Worm (Caenorhabditis elegans) whole organism, young adult: ENCODE data around the gene ccf-1.

Source experiments
- B0261.1 ChIP-seq: sonication (generic microtip); optimal IDR thresholded peaks from 2 replicates; lab custom pipeline; 2016; ENCODE audit warnings: mild to moderate bottlenecking, missing genetic modification characterization, moderate library complexity, missing compliant biosample characterization
- F23B12.7 ChIP-seq: sonication (generic microtip); optimal IDR thresholded peaks from 2 replicates; lab custom pipeline; 2017; ENCODE audit warnings: missing genetic modification characterization, mild to moderate bottlenecking, missing compliant biosample characterization, antibody characterized with exemption, moderate library complexity; ENCODE audit not compliant: insufficient read depth
- F39B2.1 ChIP-seq: fragments of 200-800 bp; sonication (Bioruptor generic); IDR thresholded peaks from 2 replicates; pipeline ENCODE4 v1.3.6; 2022; ENCODE audit warnings: missing genetic modification reagents, missing genetic modification characterization, missing compliant biosample characterization
- F49E8.2 ChIP-seq: sonication (generic microtip); optimal IDR thresholded peaks from 3 replicates; lab custom pipeline; 2017; ENCODE audit warnings: missing genetic modification characterization, mild to moderate bottlenecking, missing compliant biosample characterization, antibody characterized with exemption, moderate library complexity; ENCODE audit not compliant: insufficient read depth
- F52B5.7 ChIP-seq: sonication (generic microtip); optimal IDR thresholded peaks from 2 replicates; lab custom pipeline; 2016; ENCODE audit warnings: mild to moderate bottlenecking, missing genetic modification characterization, missing compliant biosample characterization
- Y56A3A.18 ChIP-seq: fragments of 200-800 bp; sonication (Bioruptor generic); IDR thresholded peaks from 2 replicates; pipeline ENCODE4 v1.3.6; 2022; ENCODE audit warnings: missing genetic modification reagents, missing genetic modification characterization, missing compliant biosample characterization
- Y67H2A.10 ChIP-seq: fragments of 200-800 bp; sonication (Bioruptor generic); conservative IDR thresholded peaks from 2 replicates; pipeline ENCODE4 v1.3.6; 2022; ENCODE audit warnings: missing genetic modification reagents, missing genetic modification characterization, missing compliant biosample characterization
- athp-1 ChIP-seq: sonication (generic microtip); optimal IDR thresholded peaks from 2 replicates; lab custom pipeline; 2017; ENCODE audit warnings: mild to moderate bottlenecking, missing genetic modification characterization, missing compliant biosample characterization
- attf-5 ChIP-seq: fragments of 200-800 bp; sonication (Bioruptor generic); optimal IDR thresholded peaks from 2 replicates; lab custom pipeline; 2018; ENCODE audit warnings: mild to moderate bottlenecking, missing genetic modification characterization, missing compliant biosample characterization
- cebp-1 ChIP-seq, 2 experiments: fragments of 200-800 bp in 1 of 2; sonication (Bioruptor generic) in 1 of 2; sonication (generic microtip) in 1 of 2; IDR thresholded peaks in 1 of 2; optimal IDR thresholded peaks in 1 of 2; 2 replicates each; pipeline versions ENCODE4 v1.3.6 to Lab custom; 2017 to 2022; ENCODE audit warnings: missing compliant biosample characterization in 2 of 2, missing genetic modification characterization in 2 of 2, mild to moderate bottlenecking in 1 of 2, missing genetic modification reagents in 1 of 2, moderate library complexity in 1 of 2
- ceh-27 ChIP-seq: fragments of 200-800 bp; sonication (Bioruptor generic); optimal IDR thresholded peaks from 2 replicates; lab custom pipeline; 2018; ENCODE audit warnings: mild to moderate bottlenecking, missing genetic modification characterization, moderate library complexity, missing compliant biosample characterization
- ceh-58 ChIP-seq: fragments of 200-800 bp; sonication (Bioruptor generic); IDR thresholded peaks from 2 replicates; pipeline ENCODE4 v1.3.6; 2022; ENCODE audit warnings: missing genetic modification characterization, missing compliant biosample characterization
- dox-1 ChIP-seq: fragments of 200-800 bp; sonication (Bioruptor generic); IDR thresholded peaks from 2 replicates; pipeline ENCODE4 v1.3.6; 2022; ENCODE audit warnings: missing genetic modification reagents, missing genetic modification characterization, missing compliant biosample characterization
- egrh-3 ChIP-seq: fragments of 200-800 bp; sonication (Bioruptor generic); IDR thresholded peaks from 2 replicates; pipeline ENCODE4 v1.3.6; 2022; ENCODE audit warnings: missing genetic modification reagents, missing genetic modification characterization, missing compliant biosample characterization
- fkh-3 ChIP-seq: sonication (generic microtip); optimal IDR thresholded peaks from 2 replicates; lab custom pipeline; 2016; ENCODE audit warnings: mild to moderate bottlenecking, missing genetic modification characterization, missing compliant biosample characterization
- him-1 ChIP-seq: sonication (generic microtip); optimal IDR thresholded peaks from 2 replicates; lab custom pipeline; 2016; ENCODE audit warnings: missing genotype, missing genetic modification reagents, missing genetic modification characterization, missing compliant biosample characterization
- hlh-26 ChIP-seq: fragments of 200-800 bp; sonication (Bioruptor generic); conservative IDR thresholded peaks from 2 replicates; pipeline ENCODE4 v1.3.6; 2022; ENCODE audit warnings: missing genetic modification reagents, missing genetic modification characterization, missing compliant biosample characterization
- hrde-1 ChIP-seq: sonication (generic microtip); optimal IDR thresholded peaks from 2 replicates; lab custom pipeline; 2016; ENCODE audit warnings: missing genetic modification characterization, mild to moderate bottlenecking, missing compliant biosample characterization, moderate library complexity, missing genotype, missing genetic modification reagents, borderline replicate concordance
- hsf-1 ChIP-seq: fragments of 200-800 bp; sonication (Bioruptor generic); IDR thresholded peaks from 2 replicates; pipeline ENCODE4 v1.3.6; 2022; ENCODE audit warnings: missing genetic modification reagents, missing genetic modification characterization, missing compliant biosample characterization
- lin-40 ChIP-seq: sonication (generic microtip); optimal IDR thresholded peaks from 2 replicates; lab custom pipeline; 2016; ENCODE audit warnings: missing genetic modification characterization, mild to moderate bottlenecking, missing compliant biosample characterization, missing genotype, missing genetic modification reagents
- lin-54 ChIP-seq: fragments of 200-800 bp; sonication (Bioruptor generic); optimal IDR thresholded peaks from 2 replicates; lab custom pipeline; 2018; ENCODE audit warnings: mild to moderate bottlenecking, missing genetic modification characterization, missing compliant biosample characterization
- lsl-1 ChIP-seq: fragments of 200-800 bp; sonication (Bioruptor generic); optimal IDR thresholded peaks from 2 replicates; lab custom pipeline; 2018; ENCODE audit warnings: mild to moderate bottlenecking, missing genetic modification characterization, moderate library complexity, missing compliant biosample characterization
- lsy-27 ChIP-seq: sonication (generic microtip); optimal IDR thresholded peaks from 2 replicates; lab custom pipeline; 2017; ENCODE audit warnings: missing genetic modification characterization, mild to moderate bottlenecking, missing compliant biosample characterization, antibody characterized with exemption, missing genotype, borderline replicate concordance; ENCODE audit not compliant: insufficient read depth
- madf-10 ChIP-seq: sonication (generic microtip); optimal IDR thresholded peaks from 2 replicates; lab custom pipeline; 2016; ENCODE audit warnings: mild to moderate bottlenecking, missing genetic modification characterization, missing compliant biosample characterization
- madf-6 ChIP-seq: fragments of 200-800 bp; sonication (Bioruptor generic); IDR thresholded peaks from 2 replicates; pipeline ENCODE4 v1.3.6; 2022; ENCODE audit warnings: missing genetic modification reagents, missing genetic modification characterization, missing compliant biosample characterization
- madf-8 ChIP-seq: fragments of 200-800 bp; sonication (Bioruptor generic); conservative IDR thresholded peaks from 2 replicates; pipeline ENCODE4 v1.3.6; 2022; ENCODE audit warnings: missing genetic modification reagents, missing genetic modification characterization, missing compliant biosample characterization
- mcd-1 ChIP-seq: fragments of 200-800 bp; sonication (Bioruptor generic); IDR thresholded peaks from 2 replicates; pipeline ENCODE4 v1.3.6; 2022; ENCODE audit warnings: missing genetic modification reagents, missing genetic modification characterization, missing compliant biosample characterization
- mel-28 ChIP-seq: sonication (generic microtip); optimal IDR thresholded peaks from 2 replicates; lab custom pipeline; 2016; ENCODE audit warnings: borderline replicate concordance, mild to moderate bottlenecking, missing genetic modification characterization, missing compliant biosample characterization
- mxl-1 ChIP-seq: sonication (generic microtip); optimal IDR thresholded peaks from 2 replicates; lab custom pipeline; 2016; ENCODE audit warnings: missing genetic modification characterization, missing compliant biosample characterization
- nfya-2 ChIP-seq: fragments of 200-800 bp; sonication (Bioruptor generic); IDR thresholded peaks from 2 replicates; pipeline ENCODE4 v1.3.6; 2022; ENCODE audit warnings: missing genetic modification reagents, missing genetic modification characterization, missing compliant biosample characterization
- nhr-80 ChIP-seq: sonication (generic microtip); optimal IDR thresholded peaks from 2 replicates; lab custom pipeline; 2016; ENCODE audit warnings: missing genetic modification characterization, missing compliant biosample characterization
- pbrm-1 ChIP-seq: fragments of 200-800 bp; sonication (Bioruptor generic); IDR thresholded peaks from 2 replicates; pipeline ENCODE4 v1.3.6; 2022; ENCODE audit warnings: missing genetic modification reagents, missing genetic modification characterization, missing compliant biosample characterization
- rec-8 ChIP-seq, 2 experiments: sonication (generic microtip); optimal IDR thresholded peaks; 2 replicates each; lab custom pipeline; 2016; ENCODE audit warnings: mild to moderate bottlenecking in 2 of 2, missing genetic modification characterization in 2 of 2, missing genetic modification reagents in 2 of 2, missing genotype in 2 of 2, missing biosample characterization in 1 of 2, missing compliant biosample characterization in 1 of 2, moderate library complexity in 1 of 2
- repo-1 ChIP-seq: sonication (generic microtip); optimal IDR thresholded peaks from 2 replicates; lab custom pipeline; 2017; ENCODE audit warnings: mild to moderate bottlenecking, missing genetic modification characterization, missing compliant biosample characterization
- snpc-1.3 ChIP-seq: sonication (generic microtip); optimal IDR thresholded peaks from 2 replicates; lab custom pipeline; 2017; ENCODE audit warnings: missing genetic modification characterization, mild to moderate bottlenecking, missing compliant biosample characterization, antibody characterized with exemption, moderate library complexity, missing genotype, missing genetic modification reagents; ENCODE audit not compliant: insufficient read depth
- snpc-4 ChIP-seq, 5 experiments: fragments of 150-350 bp in 1 of 5; sonication (generic microtip) in 4 of 5; optimal IDR thresholded peaks; 2 replicates each; lab custom pipeline; 2014 to 2018; ENCODE audit warnings: missing genetic modification characterization in 5 of 5, missing biosample characterization in 3 of 5, antibody characterized with exemption in 2 of 5, mild to moderate bottlenecking in 2 of 5, missing compliant biosample characterization in 2 of 5, missing genotype in 2 of 5, moderate library complexity in 2 of 5, missing genetic modification reagents in 1 of 5
- tbx-9 ChIP-seq: sonication (generic microtip); optimal IDR thresholded peaks from 2 replicates; lab custom pipeline; 2016; ENCODE audit warnings: borderline replicate concordance, missing genetic modification characterization, inconsistent platforms, missing compliant biosample characterization
- zfh-2 ChIP-seq: fragments of 200-800 bp; sonication (Bioruptor generic); conservative IDR thresholded peaks from 2 replicates; pipeline ENCODE4 v1.3.6; 2022; ENCODE audit warnings: missing genetic modification reagents, missing genetic modification characterization, missing compliant biosample characterization
- zim-3 ChIP-seq: sonication (generic microtip); optimal IDR thresholded peaks from 2 replicates; lab custom pipeline; 2017; ENCODE audit warnings: mild to moderate bottlenecking, missing genetic modification characterization, moderate library complexity, missing compliant biosample characterization
- ztf-22 ChIP-seq: fragments of 200-800 bp; sonication (Bioruptor generic); optimal IDR thresholded peaks from 2 replicates; lab custom pipeline; 2018; ENCODE audit warnings: mild to moderate bottlenecking, missing genetic modification characterization, moderate library complexity, missing compliant biosample characterization
- ztf-6 ChIP-seq: fragments of 200-800 bp; sonication (Bioruptor generic); IDR thresholded peaks from 2 replicates; pipeline ENCODE4 v1.3.6; 2022; ENCODE audit warnings: missing genetic modification reagents, missing genetic modification characterization, missing compliant biosample characterization

The ccf-1 gene

ce11 chrIII:11947527-11947926, 27.5 kb upstream of the ccf-1 start:
- no peak for TF ChIP-seq pbrm-1
- TF ChIP-seq snpc-1.3 = no peak
- peak; percentile 53; the same call in 1 of the 2 replicates for TF ChIP-seq dox-1 (GFP tag; lab: Robert Waterston, UW)
- no peak for TF ChIP-seq cebp-1 (GFP tag; IDR thresholded peaks at IDR 0.05; lab: Robert Waterston, UW)
- TF ChIP-seq cebp-1 (tag; optimal IDR thresholded peaks at IDR 0.05; lab: Kevin White, UChicago) = peak; percentile 24
- TF ChIP-seq F49E8.2 (tag; lab: Kevin White, UChicago) = no peak
- no peak for TF ChIP-seq egrh-3
- 0 out of 2 replicates have a peak, but pooled peaks have one; percentile 22 for TF ChIP-seq zfh-2 (GFP tag; lab: Robert Waterston, UW)
- peak; percentile 86 for TF ChIP-seq nhr-80 (tag; lab: Kevin White, UChicago)
- TF ChIP-seq attf-5 (GFP tag; lab: Kevin White, UChicago) = peak; percentile 50
- TF ChIP-seq lsy-27 (tag; lab: Kevin White, UChicago) = no peak
- TF ChIP-seq ceh-27 = no peak
- TF ChIP-seq him-1 = no peak
- TF ChIP-seq zim-3 (tag; lab: Kevin White, UChicago) = no peak
- TF ChIP-seq lin-54 (GFP tag; lab: Kevin White, UChicago) = no peak
- no peak for TF ChIP-seq mcd-1 (GFP tag; lab: Robert Waterston, UW)
- no peak for TF ChIP-seq lin-40
- TF ChIP-seq ceh-58 (GFP tag; lab: Robert Waterston, UW) = no peak
- no peak for TF ChIP-seq Y56A3A.18 (GFP tag; lab: Robert Waterston, UW)
- no peak for TF ChIP-seq Y67H2A.10 (GFP tag; lab: Robert Waterston, UW)
- no peak for TF ChIP-seq ztf-22 (GFP tag; lab: Kevin White, UChicago)
- no peak for TF ChIP-seq hlh-26 (GFP tag; lab: Robert Waterston, UW)
- TF ChIP-seq mxl-1 = no peak
- no peak for TF ChIP-seq mel-28 (tag; lab: Kevin White, UChicago)
- TF ChIP-seq, all 124 proteins: peak for 5

- TF ChIP-seq repo-1 (tag; lab: Kevin White, UChicago) (no peak), rec-8 (tag; optimal IDR thresholded peaks at IDR 0.05; lab: Kevin White, UChicago) (no peak), mel-28 (tag; lab: Kevin White, UChicago) (no peak)
Observed at ce11 chrIII:11946973-11947372, 26.9 kb upstream of the ccf-1 start, which contains the start of gene Y56A3A.7. Gene Y56A3A.7, minus strand, starts transcription at chrIII:11947019.

DNA sequence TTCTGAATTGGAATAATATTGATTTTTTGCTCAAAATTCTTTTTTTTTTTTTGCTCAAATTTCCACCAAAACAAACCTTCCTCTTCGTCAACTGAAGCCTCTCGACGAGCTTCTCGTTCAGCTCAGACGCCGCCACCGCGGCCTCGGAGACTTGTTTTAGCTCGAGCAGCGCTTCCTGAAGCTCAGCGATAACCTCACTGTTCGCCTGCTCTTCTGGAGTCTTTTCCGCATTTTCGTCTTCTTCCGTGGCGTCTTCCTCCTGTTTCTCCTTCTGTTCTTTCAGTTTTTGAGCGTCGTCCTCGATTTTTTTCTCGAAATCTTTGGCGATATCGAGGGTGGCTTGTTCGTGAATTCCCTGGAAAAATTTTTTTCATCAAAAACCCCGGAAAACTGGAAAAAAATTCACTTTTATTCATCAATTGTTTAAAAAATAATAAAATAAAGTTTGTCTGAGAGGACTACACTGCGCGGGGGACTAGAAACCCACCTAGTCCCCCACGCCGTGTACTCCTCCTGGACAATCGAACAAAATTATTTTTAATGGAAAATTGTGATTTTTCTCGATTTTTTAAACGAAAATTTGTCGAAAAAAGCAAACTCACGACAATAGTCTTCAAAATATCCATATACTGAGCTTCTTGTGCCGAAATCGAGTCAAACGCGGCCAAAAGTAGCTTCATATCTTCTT, 26.2 kb upstream of the ccf-1 start:
- TF ChIP-seq madf-10 (tag; lab: Kevin White, UChicago) = peak; percentile 51
- peak; percentile 47 for TF ChIP-seq hrde-1 (tag; lab: Kevin White, UChicago)
- 0 out of 2 replicates have a peak, but pooled peaks have one; percentile 17 for TF ChIP-seq egrh-3
- peak; percentile 77 for TF ChIP-seq ceh-27
- TF ChIP-seq F23B12.7 (tag; lab: Kevin White, UChicago) = no peak
- peak; percentile 57; the same call in 1 of the 2 replicates for TF ChIP-seq hsf-1 (GFP tag; lab: Robert Waterston, UW)
- TF ChIP-seq madf-6 = peak; percentile 72
- 0 out of 2 replicates have a peak, but pooled peaks have one; percentile 63 for TF ChIP-seq nfya-2
- peak; percentile 49 for TF ChIP-seq lsl-1 (GFP tag; lab: Kevin White, UChicago)
- TF ChIP-seq Y56A3A.18 (GFP tag; lab: Robert Waterston, UW) = no peak
- no peak for TF ChIP-seq F39B2.1 (GFP tag; lab: Robert Waterston, UW)
- TF ChIP-seq madf-8 (GFP tag; lab: Robert Waterston, UW) = peak; percentile 37
- peak; percentile 79 for TF ChIP-seq mcd-1 (GFP tag; lab: Robert Waterston, UW)
- TF ChIP-seq lin-54 (GFP tag; lab: Kevin White, UChicago) = peak; percentile 59
- TF ChIP-seq fkh-3 (tag; lab: Kevin White, UChicago) = no peak
- no peak for TF ChIP-seq snpc-4 (GFP tag; optimal IDR thresholded peaks at IDR 0.05; lab: Kevin White, UChicago)
- peak in 1 of 4 experiments; percentile 44 for TF ChIP-seq snpc-4 (tag; optimal IDR thresholded peaks at IDR 0.05; lab: Kevin White, UChicago)
- peak; percentile 79 for TF ChIP-seq athp-1
- TF ChIP-seq ztf-6 (GFP tag; lab: Robert Waterston, UW) = 0 out of 2 replicates have a peak, but pooled peaks have one; percentile 46
- TF ChIP-seq B0261.1 = peak; percentile 20
- no peak for TF ChIP-seq tbx-9 (tag; lab: Kevin White, UChicago)
- peak; percentile 5 for TF ChIP-seq F52B5.7
